Worm (Caenorhabditis elegans) whole organism, young adult: ENCODE results near the gene T20B12.5.

Experiments
- B0261.1 ChIP-seq: sonication (generic microtip); optimal IDR thresholded peaks from 2 replicates; lab custom pipeline; 2016; ENCODE audit warnings: mild to moderate bottlenecking, missing genetic modification characterization, moderate library complexity, missing compliant biosample characterization
- C06A6.2 ChIP-seq: fragments of 200-800 bp; sonication (Bioruptor generic); conservative IDR thresholded peaks from 2 replicates; pipeline ENCODE4 v1.3.6; 2022; ENCODE audit warnings: missing genetic modification characterization, missing compliant biosample characterization
- D2030.7 ChIP-seq: fragments of 200-800 bp; sonication (Bioruptor generic); IDR thresholded peaks from 2 replicates; pipeline ENCODE4 v1.3.6; 2022; ENCODE audit warnings: missing genetic modification reagents, missing genetic modification characterization, missing compliant biosample characterization
- F10E7.11 ChIP-seq: sonication (generic microtip); optimal IDR thresholded peaks from 2 replicates; lab custom pipeline; 2017; ENCODE audit warnings: mild to moderate bottlenecking, missing genetic modification characterization, moderate library complexity, missing compliant biosample characterization
- F22D6.2 ChIP-seq: sonication (generic microtip); optimal IDR thresholded peaks from 2 replicates; lab custom pipeline; 2016; ENCODE audit warnings: mild to moderate bottlenecking, missing genetic modification characterization, missing compliant biosample characterization
- F33H1.4 ChIP-seq: fragments of 200-800 bp; sonication (Bioruptor generic); IDR thresholded peaks from 2 replicates; pipeline ENCODE4 v1.3.6; 2022; ENCODE audit warnings: missing genetic modification reagents, missing genetic modification characterization, missing compliant biosample characterization
- F57A8.1 ChIP-seq: fragments of 200-800 bp; sonication (Bioruptor generic); optimal IDR thresholded peaks from 2 replicates; lab custom pipeline; 2018; ENCODE audit warnings: mild to moderate bottlenecking, missing genetic modification characterization, moderate library complexity, missing compliant biosample characterization
- K11D2.4 ChIP-seq: fragments of 200-800 bp; sonication (Bioruptor generic); IDR thresholded peaks from 2 replicates; pipeline ENCODE4 v1.3.6; 2022; ENCODE audit warnings: missing genetic modification reagents, missing genetic modification characterization, missing compliant biosample characterization
- K12H6.12 ChIP-seq: fragments of 200-800 bp; sonication (Bioruptor generic); optimal IDR thresholded peaks from 2 replicates; lab custom pipeline; 2018; ENCODE audit warnings: mild to moderate bottlenecking, missing genetic modification characterization, missing compliant biosample characterization
- T07F8.4 ChIP-seq: sonication (generic microtip); optimal IDR thresholded peaks from 2 replicates; lab custom pipeline; 2016; ENCODE audit warnings: mild to moderate bottlenecking, missing genetic modification characterization, moderate library complexity, missing compliant biosample characterization
- Y79H2A.3 ChIP-seq: fragments of 200-800 bp; sonication (Bioruptor generic); conservative IDR thresholded peaks from 2 replicates; pipeline ENCODE4 v1.3.6; 2022; ENCODE audit warnings: missing genetic modification reagents, missing genetic modification characterization, missing compliant biosample characterization
- Y95B8A.8 ChIP-seq: fragments of 200-800 bp; sonication (Bioruptor generic); IDR thresholded peaks from 2 replicates; pipeline ENCODE4 v1.3.6; 2022; ENCODE audit warnings: missing genetic modification reagents, missing genetic modification characterization, missing compliant biosample characterization
- ZK185.1 ChIP-seq: sonication (generic microtip); optimal IDR thresholded peaks from 2 replicates; lab custom pipeline; 2016; ENCODE audit warnings: mild to moderate bottlenecking, missing genetic modification characterization, missing compliant biosample characterization; ENCODE audit not compliant: poor library complexity, severe bottlenecking
- ama-1 ChIP-seq, 3 experiments: fragments of 150-350 bp in 1 of 3; sonication (generic microtip) in 2 of 3; optimal IDR thresholded peaks; 2 replicates each; lab custom pipeline; 2014 to 2018; ENCODE audit warnings: missing biosample characterization in 2 of 3, missing genetic modification characterization in 2 of 3, missing genetic modification reagents in 2 of 3
- aptf-2 ChIP-seq: fragments of 200-800 bp; sonication (Bioruptor generic); conservative IDR thresholded peaks from 2 replicates; pipeline ENCODE4 v1.3.6; 2022; ENCODE audit warnings: missing genetic modification reagents, missing genetic modification characterization, missing compliant biosample characterization
- bed-1 ChIP-seq: fragments of 200-800 bp; sonication (Bioruptor generic); IDR thresholded peaks from 2 replicates; pipeline ENCODE4 v1.3.6; 2022; ENCODE audit warnings: missing genetic modification reagents, missing genetic modification characterization, missing compliant biosample characterization
- cebp-1 ChIP-seq, 2 experiments: fragments of 200-800 bp in 1 of 2; sonication (Bioruptor generic) in 1 of 2; sonication (generic microtip) in 1 of 2; IDR thresholded peaks in 1 of 2; optimal IDR thresholded peaks in 1 of 2; 2 replicates each; pipeline versions ENCODE4 v1.3.6 to Lab custom; 2017 to 2022; ENCODE audit warnings: missing compliant biosample characterization in 2 of 2, missing genetic modification characterization in 2 of 2, mild to moderate bottlenecking in 1 of 2, missing genetic modification reagents in 1 of 2, moderate library complexity in 1 of 2
- ceh-100 ChIP-seq: fragments of 200-800 bp; sonication (Bioruptor generic); IDR thresholded peaks from 2 replicates; pipeline ENCODE4 v1.3.6; 2022; ENCODE audit warnings: missing genetic modification reagents, missing genetic modification characterization, missing compliant biosample characterization
- egl-18 ChIP-seq: fragments of 200-800 bp; sonication (Bioruptor generic); IDR thresholded peaks from 2 replicates; pipeline ENCODE4 v1.3.6; 2022; ENCODE audit warnings: missing genetic modification reagents, missing genetic modification characterization, missing compliant biosample characterization
- ekl-4 ChIP-seq: fragments of 200-800 bp; sonication (Bioruptor generic); IDR thresholded peaks from 2 replicates; pipeline ENCODE4 v1.3.6; 2022; ENCODE audit warnings: missing genetic modification reagents, missing genetic modification characterization, missing compliant biosample characterization
- ets-4 ChIP-seq: fragments of 200-800 bp; sonication (Bioruptor generic); optimal IDR thresholded peaks from 2 replicates; lab custom pipeline; 2018; ENCODE audit warnings: mild to moderate bottlenecking, missing genetic modification characterization, missing compliant biosample characterization
- gei-17 ChIP-seq: fragments of 200-800 bp; sonication (Bioruptor generic); optimal IDR thresholded peaks from 2 replicates; lab custom pipeline; 2018; ENCODE audit warnings: mild to moderate bottlenecking, missing genetic modification characterization, missing compliant biosample characterization
- him-1 ChIP-seq: sonication (generic microtip); optimal IDR thresholded peaks from 2 replicates; lab custom pipeline; 2016; ENCODE audit warnings: missing genotype, missing genetic modification reagents, missing genetic modification characterization, missing compliant biosample characterization
- hmg-1.2 ChIP-seq: fragments of 200-800 bp; sonication (Bioruptor generic); IDR thresholded peaks from 2 replicates; pipeline ENCODE4 v1.3.6; 2022; ENCODE audit warnings: missing genetic modification reagents, missing genetic modification characterization, missing compliant biosample characterization
- hsf-1 ChIP-seq: fragments of 200-800 bp; sonication (Bioruptor generic); IDR thresholded peaks from 2 replicates; pipeline ENCODE4 v1.3.6; 2022; ENCODE audit warnings: missing genetic modification reagents, missing genetic modification characterization, missing compliant biosample characterization
- lag-1 ChIP-seq: fragments of 200-800 bp; sonication (Bioruptor generic); IDR thresholded peaks from 2 replicates; pipeline ENCODE4 v1.3.6; 2022; ENCODE audit warnings: missing genetic modification reagents, missing genetic modification characterization, missing compliant biosample characterization
- lin-26 ChIP-seq: fragments of 200-800 bp; sonication (Bioruptor generic); IDR thresholded peaks from 2 replicates; pipeline ENCODE4 v1.3.6; 2022; ENCODE audit warnings: missing genetic modification reagents, missing genetic modification characterization, missing compliant biosample characterization
- lin-35 ChIP-seq, 3 experiments: fragments of 150-350 bp in 2 of 3; sonication (generic microtip) in 1 of 3; optimal IDR thresholded peaks; 2 replicates each; lab custom pipeline; 2014 to 2018; ENCODE audit warnings: missing biosample characterization in 3 of 3, missing genetic modification characterization in 3 of 3, missing genetic modification reagents in 3 of 3
- lin-40 ChIP-seq: sonication (generic microtip); optimal IDR thresholded peaks from 2 replicates; lab custom pipeline; 2016; ENCODE audit warnings: missing genetic modification characterization, mild to moderate bottlenecking, missing compliant biosample characterization, missing genotype, missing genetic modification reagents
- lir-1 ChIP-seq: fragments of 200-800 bp; sonication (Bioruptor generic); conservative IDR thresholded peaks from 2 replicates; pipeline ENCODE4 v1.3.6; 2022; ENCODE audit warnings: missing genetic modification reagents, missing genetic modification characterization, missing compliant biosample characterization
- lsl-1 ChIP-seq: fragments of 200-800 bp; sonication (Bioruptor generic); optimal IDR thresholded peaks from 2 replicates; lab custom pipeline; 2018; ENCODE audit warnings: mild to moderate bottlenecking, missing genetic modification characterization, moderate library complexity, missing compliant biosample characterization
- lsy-27 ChIP-seq: sonication (generic microtip); optimal IDR thresholded peaks from 2 replicates; lab custom pipeline; 2017; ENCODE audit warnings: missing genetic modification characterization, mild to moderate bottlenecking, missing compliant biosample characterization, antibody characterized with exemption, missing genotype, borderline replicate concordance; ENCODE audit not compliant: insufficient read depth
- madf-3 ChIP-seq: fragments of 200-800 bp; sonication (Bioruptor generic); IDR thresholded peaks from 2 replicates; pipeline ENCODE4 v1.3.6; 2022; ENCODE audit warnings: missing genetic modification reagents, missing genetic modification characterization, missing compliant biosample characterization
- madf-6 ChIP-seq: fragments of 200-800 bp; sonication (Bioruptor generic); IDR thresholded peaks from 2 replicates; pipeline ENCODE4 v1.3.6; 2022; ENCODE audit warnings: missing genetic modification reagents, missing genetic modification characterization, missing compliant biosample characterization
- madf-8 ChIP-seq: fragments of 200-800 bp; sonication (Bioruptor generic); conservative IDR thresholded peaks from 2 replicates; pipeline ENCODE4 v1.3.6; 2022; ENCODE audit warnings: missing genetic modification reagents, missing genetic modification characterization, missing compliant biosample characterization
- mxl-1 ChIP-seq: sonication (generic microtip); optimal IDR thresholded peaks from 2 replicates; lab custom pipeline; 2016; ENCODE audit warnings: missing genetic modification characterization, missing compliant biosample characterization
- nfya-2 ChIP-seq: fragments of 200-800 bp; sonication (Bioruptor generic); IDR thresholded peaks from 2 replicates; pipeline ENCODE4 v1.3.6; 2022; ENCODE audit warnings: missing genetic modification reagents, missing genetic modification characterization, missing compliant biosample characterization
- rcor-1 ChIP-seq: fragments of 200-800 bp; sonication (Bioruptor generic); IDR thresholded peaks from 2 replicates; pipeline ENCODE4 v1.3.6; 2022; ENCODE audit warnings: missing genetic modification reagents, missing genetic modification characterization, missing compliant biosample characterization
- repo-1 ChIP-seq: sonication (generic microtip); optimal IDR thresholded peaks from 2 replicates; lab custom pipeline; 2017; ENCODE audit warnings: mild to moderate bottlenecking, missing genetic modification characterization, missing compliant biosample characterization
- sdz-38 ChIP-seq: sonication (generic microtip); optimal IDR thresholded peaks from 2 replicates; lab custom pipeline; 2016; ENCODE audit warnings: missing genotype, missing genetic modification characterization, missing compliant biosample characterization
- sea-2 ChIP-seq: fragments of 200-800 bp; sonication (Bioruptor generic); IDR thresholded peaks from 2 replicates; pipeline ENCODE4 v1.3.6; 2022; ENCODE audit warnings: missing genetic modification characterization, missing compliant biosample characterization
- snpc-3.4 ChIP-seq: sonication (generic microtip); optimal IDR thresholded peaks from 2 replicates; lab custom pipeline; 2017; ENCODE audit warnings: missing genetic modification characterization, mild to moderate bottlenecking, missing compliant biosample characterization, antibody characterized with exemption, moderate library complexity, missing genotype, missing genetic modification reagents
- sptf-2 ChIP-seq: fragments of 200-800 bp; sonication (Bioruptor generic); optimal IDR thresholded peaks from 2 replicates; lab custom pipeline; 2018; ENCODE audit warnings: mild to moderate bottlenecking, missing genetic modification characterization, missing compliant biosample characterization
- tlf-1 ChIP-seq: fragments of 200-800 bp; sonication (Bioruptor generic); optimal IDR thresholded peaks from 2 replicates; lab custom pipeline; 2018; ENCODE audit warnings: mild to moderate bottlenecking, missing genetic modification characterization, missing compliant biosample characterization
- unc-130 ChIP-seq: sonication (generic microtip); optimal IDR thresholded peaks from 2 replicates; lab custom pipeline; 2016; ENCODE audit warnings: missing genetic modification reagents, missing genetic modification characterization, missing compliant biosample characterization
- zim-3 ChIP-seq: sonication (generic microtip); optimal IDR thresholded peaks from 2 replicates; lab custom pipeline; 2017; ENCODE audit warnings: mild to moderate bottlenecking, missing genetic modification characterization, moderate library complexity, missing compliant biosample characterization
- ztf-18 ChIP-seq: sonication (generic microtip); optimal IDR thresholded peaks from 2 replicates; lab custom pipeline; 2016; ENCODE audit warnings: missing genotype, mild to moderate bottlenecking, missing genetic modification characterization, missing compliant biosample characterization
- ztf-22 ChIP-seq: fragments of 200-800 bp; sonication (Bioruptor generic); optimal IDR thresholded peaks from 2 replicates; lab custom pipeline; 2018; ENCODE audit warnings: mild to moderate bottlenecking, missing genetic modification characterization, moderate library complexity, missing compliant biosample characterization

T20B12.5 gene

DNA sequence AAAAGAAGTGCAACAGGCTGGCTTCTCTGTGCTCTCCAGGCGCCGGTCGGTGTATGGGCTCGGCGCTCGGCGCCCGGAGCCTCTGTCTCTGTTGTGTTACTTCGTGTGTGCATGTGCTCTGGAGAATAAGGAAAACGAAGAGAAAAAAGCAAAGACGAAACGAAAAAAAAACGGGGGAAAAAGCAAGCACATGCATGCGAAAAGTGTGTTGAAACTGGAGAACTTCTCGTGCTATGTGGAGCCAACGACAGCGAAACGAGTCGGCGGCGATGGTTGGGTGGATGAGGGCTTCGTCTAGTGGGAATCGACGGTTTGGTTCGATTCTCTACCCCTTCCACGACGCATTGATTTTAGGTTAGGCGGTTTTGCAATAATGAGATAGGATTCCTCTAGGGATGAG is 20.4 kb upstream of the T20B12.5 start:
- peak; percentile 64 for TF ChIP-seq lin-40 (tag; lab: Kevin White, UChicago)
- no peak for TF ChIP-seq D2030.7 (GFP tag; lab: Robert Waterston, UW)
- TF ChIP-seq F33H1.4: 0 out of 2 replicates have a peak, but pooled peaks have one; percentile 10
- TF ChIP-seq K11D2.4 (GFP tag; lab: Robert Waterston, UW): no peak
- TF ChIP-seq T07F8.4 (tag; lab: Kevin White, UChicago): no peak
- TF ChIP-seq madf-6 (GFP tag; lab: Robert Waterston, UW): 0 out of 2 replicates have a peak, but pooled peaks have one; percentile 14
- peak; percentile 13 for TF ChIP-seq ets-4 (GFP tag; lab: Kevin White, UChicago)
- no peak for TF ChIP-seq nfya-2
- TF ChIP-seq lsy-27 (tag; lab: Kevin White, UChicago): no peak
- no peak for TF ChIP-seq sdz-38
- peak; percentile 86 for TF ChIP-seq repo-1 (tag; lab: Kevin White, UChicago)
- no peak for TF ChIP-seq aptf-2 (GFP tag; lab: Robert Waterston, UW)
- no peak for TF ChIP-seq madf-8 (GFP tag; lab: Robert Waterston, UW)
- no peak for TF ChIP-seq unc-130
- TF ChIP-seq bed-1 (GFP tag; lab: Robert Waterston, UW): no peak
- TF ChIP-seq sptf-2: no peak
- no peak for TF ChIP-seq him-1 (tag; lab: Kevin White, UChicago)
- TF ChIP-seq ceh-100: no peak
- peak; percentile 16 for TF ChIP-seq gei-17 (GFP tag; lab: Kevin White, UChicago)
- no peak for TF ChIP-seq sea-2 (GFP tag; lab: Robert Waterston, UW)
- TF ChIP-seq ZK185.1: no peak
- peak; percentile 67 for TF ChIP-seq B0261.1 (tag; lab: Kevin White, UChicago)
- peak; percentile 59 for TF ChIP-seq hmg-1.2
- no peak for TF ChIP-seq madf-3 (GFP tag; lab: Robert Waterston, UW)
- TF ChIP-seq ama-1 (optimal IDR thresholded peaks at IDR 0.05; lab: Kevin White, UChicago): no peak
- TF ChIP-seq ama-1 (GFP tag; optimal IDR thresholded peaks at IDR 0.05; lab: Kevin White, UChicago): no peak
- TF ChIP-seq ztf-18 (tag; lab: Kevin White, UChicago): peak; percentile 50
- TF ChIP-seq Y79H2A.3 (GFP tag; lab: Robert Waterston, UW): no peak
- no peak for TF ChIP-seq lag-1 (GFP tag; lab: Robert Waterston, UW)
- no peak; the same call in 1 of the 2 replicates for TF ChIP-seq C06A6.2 (GFP tag; lab: Robert Waterston, UW)
- no peak for TF ChIP-seq egl-18 (GFP tag; lab: Robert Waterston, UW)
- TF ChIP-seq snpc-3.4 (tag; lab: Kevin White, UChicago): no peak
- TF ChIP-seq lin-35 (GFP tag; optimal IDR thresholded peaks at IDR 0.05; lab: Kevin White, UChicago): peak in 1 of 3 experiments; percentile 51
- no peak for TF ChIP-seq lsl-1 (GFP tag; lab: Kevin White, UChicago)
- peak; percentile 35 for TF ChIP-seq K12H6.12 (tag; lab: Kevin White, UChicago)
- TF ChIP-seq zim-3 (tag; lab: Kevin White, UChicago): peak; percentile 29
- no peak for TF ChIP-seq mxl-1 (tag; lab: Kevin White, UChicago)
- TF ChIP-seq Y95B8A.8 (GFP tag; lab: Robert Waterston, UW): no peak
- TF ChIP-seq ekl-4 (GFP tag; lab: Robert Waterston, UW): peak; percentile 33; the same call in 1 of the 2 replicates
- no peak for TF ChIP-seq tlf-1 (GFP tag; lab: Kevin White, UChicago)
- TF ChIP-seq F10E7.11 (tag; lab: Kevin White, UChicago): no peak
- TF ChIP-seq F22D6.2 (tag; lab: Kevin White, UChicago): peak; percentile 44
- TF ChIP-seq F57A8.1 (GFP tag; lab: Kevin White, UChicago): no peak
- 0 out of 2 replicates have a peak, but pooled peaks have one; percentile 36 for TF ChIP-seq lin-26 (GFP tag; lab: Robert Waterston, UW)
- no peak for TF ChIP-seq cebp-1 (GFP tag; IDR thresholded peaks at IDR 0.05; lab: Robert Waterston, UW)
- peak; percentile 81 for TF ChIP-seq cebp-1 (tag; optimal IDR thresholded peaks at IDR 0.05; lab: Kevin White, UChicago)
- no peak for TF ChIP-seq rcor-1 (GFP tag; lab: Robert Waterston, UW)
- no peak for TF ChIP-seq lir-1 (GFP tag; lab: Robert Waterston, UW)
- TF ChIP-seq hsf-1 (GFP tag; lab: Robert Waterston, UW): no peak
- TF ChIP-seq ztf-22 (GFP tag; lab: Kevin White, UChicago): no peak
